Fruit fly (Drosophila melanogaster) whole organism, wandering third instar larva: Measurements from ENCODE around the gene CG3638.

Experiments used
- Abd-B ChIP-seq: fragments of >200 bp; optimal IDR thresholded peaks from 2 replicates; lab custom pipeline; 2017; ENCODE audit warnings: missing biosample characterization, missing genetic modification characterization
- Dfd ChIP-seq: fragments of >200 bp; optimal IDR thresholded peaks from 2 replicates; lab custom pipeline; 2017; ENCODE audit warnings: missing biosample characterization, missing genetic modification characterization
- Myc ChIP-seq: fragments of >200 bp; optimal IDR thresholded peaks from 2 replicates; lab custom pipeline; 2017
- N ChIP-seq: fragments of >200 bp; optimal IDR thresholded peaks from 2 replicates; lab custom pipeline; 2018; ENCODE audit warnings: missing biosample characterization, missing external identifiers, missing genetic modification characterization
- Vsx2 ChIP-seq: fragments of 200-300, 225-300 bp; sonication (Bioruptor generic); optimal IDR thresholded peaks from 2 replicates; lab custom pipeline; 2018; ENCODE audit warnings: missing biosample characterization, missing genetic modification characterization; ENCODE audit not compliant: partially characterized antibody
- dmrt93B ChIP-seq: fragments of 200-800 bp; sonication (Bioruptor generic); optimal IDR thresholded peaks from 2 replicates; lab custom pipeline; 2018; ENCODE audit warnings: missing biosample characterization, mild to moderate bottlenecking, missing genetic modification characterization
- dsf ChIP-seq: sonication (Bioruptor generic); optimal IDR thresholded peaks from 2 replicates; lab custom pipeline; 2016; ENCODE audit warnings: missing biosample characterization, missing genetic modification characterization, borderline replicate concordance
- fru ChIP-seq: fragments of 200-800 bp; sonication (Bioruptor generic); optimal IDR thresholded peaks from 3 replicates; lab custom pipeline; 2016; ENCODE audit warnings: missing biosample characterization, mild to moderate bottlenecking, missing genetic modification characterization
- lola ChIP-seq: fragments of >200 bp; optimal IDR thresholded peaks from 2 replicates; lab custom pipeline; 2017; ENCODE audit warnings: missing biosample characterization, missing genetic modification characterization
- psq ChIP-seq: fragments of 200-800 bp; sonication (Bioruptor generic); optimal IDR thresholded peaks from 3 replicates; lab custom pipeline; 2017; ENCODE audit warnings: missing biosample characterization, mild to moderate bottlenecking, missing genetic modification characterization, moderate library complexity

dm6 chrX:1199246-1199645 lies 37.2 kb downstream of the CG3638 start, which contains the start of gene CG14625:
- no peak for TF ChIP-seq lola
- no peak for TF ChIP-seq psq (GFP tag; lab: Kevin White, UChicago)
- no peak for TF ChIP-seq N (GFP tag; lab: Kevin White, UChicago)
- no peak for TF ChIP-seq dsf
- TF ChIP-seq Vsx2 = no peak
- TF ChIP-seq Abd-B (GFP tag; lab: Kevin White, UChicago) = no peak
- TF ChIP-seq Myc (lab: Kevin White, UChicago) = no peak
- no peak for TF ChIP-seq Dfd (GFP tag; lab: Kevin White, UChicago)
- TF ChIP-seq fru (GFP tag; lab: Kevin White, UChicago) = no peak
- no peak for TF ChIP-seq dmrt93B (GFP tag; lab: Kevin White, UChicago)
